Worm (Caenorhabditis elegans) whole organism, young adult: ENCODE results near the gene nspc-1.
"Not testable (repeated sequence)": the region's sequence is repeated elsewhere in the genome, so short reads cannot be mapped to it uniquely, and the experiment has no call there.

Experiments used
- B0336.3 ChIP-seq: fragments of 200-800 bp; sonication (Bioruptor generic); IDR thresholded peaks from 2 replicates; pipeline ENCODE4 v1.3.6; 2022; ENCODE audit warnings: missing genetic modification characterization, missing compliant biosample characterization
- D2030.7 ChIP-seq: fragments of 200-800 bp; sonication (Bioruptor generic); IDR thresholded peaks from 2 replicates; pipeline ENCODE4 v1.3.6; 2022; ENCODE audit warnings: missing genetic modification reagents, missing genetic modification characterization, missing compliant biosample characterization
- F55B11.4 ChIP-seq: sonication (generic microtip); optimal IDR thresholded peaks from 2 replicates; lab custom pipeline; 2016; ENCODE audit warnings: missing compliant biosample characterization, missing genetic modification characterization, borderline replicate concordance; ENCODE audit not compliant: insufficient read depth
- Y53G8AR.9 ChIP-seq: fragments of 200-800 bp; sonication (Bioruptor generic); conservative IDR thresholded peaks from 2 replicates; pipeline ENCODE4 v1.3.6; 2022; ENCODE audit warnings: missing genetic modification reagents, missing genetic modification characterization, missing compliant biosample characterization
- Y56A3A.18 ChIP-seq: fragments of 200-800 bp; sonication (Bioruptor generic); IDR thresholded peaks from 2 replicates; pipeline ENCODE4 v1.3.6; 2022; ENCODE audit warnings: missing genetic modification reagents, missing genetic modification characterization, missing compliant biosample characterization
- ama-1 ChIP-seq, 3 experiments: fragments of 150-350 bp in 1 of 3; sonication (generic microtip) in 2 of 3; optimal IDR thresholded peaks; 2 replicates each; lab custom pipeline; 2014 to 2018; ENCODE audit warnings: missing biosample characterization in 2 of 3, missing genetic modification characterization in 2 of 3, missing genetic modification reagents in 2 of 3
- let-607 ChIP-seq, 2 experiments: fragments of 200-800 bp in 1 of 2; sonication (Bioruptor generic) in 1 of 2; sonication (generic microtip) in 1 of 2; optimal IDR thresholded peaks; 2 replicates each; lab custom pipeline; 2016 to 2018; ENCODE audit warnings: mild to moderate bottlenecking in 2 of 2, missing compliant biosample characterization in 2 of 2, missing genetic modification characterization in 2 of 2, moderate library complexity in 2 of 2, missing genotype in 1 of 2
- madf-10 ChIP-seq: sonication (generic microtip); optimal IDR thresholded peaks from 2 replicates; lab custom pipeline; 2016; ENCODE audit warnings: mild to moderate bottlenecking, missing genetic modification characterization, missing compliant biosample characterization
- snpc-1.1 ChIP-seq: sonication (generic microtip); optimal IDR thresholded peaks from 2 replicates; lab custom pipeline; 2017; ENCODE audit warnings: missing genetic modification characterization, mild to moderate bottlenecking, missing compliant biosample characterization, antibody characterized with exemption, moderate library complexity, missing genotype, missing genetic modification reagents; ENCODE audit not compliant: insufficient read depth
- somi-1 ChIP-seq: fragments of 200-800 bp; sonication (Bioruptor generic); optimal IDR thresholded peaks from 2 replicates; lab custom pipeline; 2018; ENCODE audit warnings: mild to moderate bottlenecking, missing genetic modification characterization, missing compliant biosample characterization
- sptf-2 ChIP-seq: fragments of 200-800 bp; sonication (Bioruptor generic); optimal IDR thresholded peaks from 2 replicates; lab custom pipeline; 2018; ENCODE audit warnings: mild to moderate bottlenecking, missing genetic modification characterization, missing compliant biosample characterization
- tlf-1 ChIP-seq: fragments of 200-800 bp; sonication (Bioruptor generic); optimal IDR thresholded peaks from 2 replicates; lab custom pipeline; 2018; ENCODE audit warnings: mild to moderate bottlenecking, missing genetic modification characterization, missing compliant biosample characterization
- unc-130 ChIP-seq: sonication (generic microtip); optimal IDR thresholded peaks from 2 replicates; lab custom pipeline; 2016; ENCODE audit warnings: missing genetic modification reagents, missing genetic modification characterization, missing compliant biosample characterization
- ztf-6 ChIP-seq: fragments of 200-800 bp; sonication (Bioruptor generic); IDR thresholded peaks from 2 replicates; pipeline ENCODE4 v1.3.6; 2022; ENCODE audit warnings: missing genetic modification reagents, missing genetic modification characterization, missing compliant biosample characterization

- not testable (repeated sequence) for TF ChIP-seq B0336.3 (GFP tag; lab: Robert Waterston, UW); unc-130 (GFP tag; lab: Kevin White, UChicago); madf-10 (tag; lab: Kevin White, UChicago); F55B11.4 (tag; lab: Kevin White, UChicago); Y53G8AR.9; somi-1 (GFP tag; lab: Kevin White, UChicago); sptf-2; snpc-1.1 (tag; lab: Kevin White, UChicago); tlf-1 (GFP tag; lab: Kevin White, UChicago); D2030.7 (GFP tag; lab: Robert Waterston, UW); ztf-6; Y56A3A.18 (GFP tag; lab: Robert Waterston, UW); ama-1 (optimal IDR thresholded peaks at IDR 0.05; lab: Kevin White, UChicago); ama-1 (GFP tag; optimal IDR thresholded peaks at IDR 0.05; lab: Kevin White, UChicago); let-607 (tag; optimal IDR thresholded peaks at IDR 0.05; lab: Kevin White, UChicago)
These were observed 6.7 kb upstream of the nspc-1 start, which contains the start of gene nspc-7 for ce11 chrX:8541562-8541961.
